Fruit fly (Drosophila melanogaster) whole organism, embryonic: Measurements from ENCODE around the gene Gli.

Experiments used
- CG10267 ChIP-seq: fragments of 200-800 bp; sonication (Bioruptor generic); optimal IDR thresholded peaks from 2 replicates; lab custom pipeline; 2018; ENCODE audit warnings: missing biosample characterization, mild to moderate bottlenecking, missing genetic modification characterization, moderate library complexity
- CG10274 ChIP-seq: fragments of 200-800 bp; sonication (Bioruptor generic); optimal IDR thresholded peaks from 3 replicates; lab custom pipeline; 2017; ENCODE audit warnings: missing biosample characterization, mild to moderate bottlenecking, missing genetic modification characterization
- CG10462 ChIP-seq: fragments of 200-800 bp; sonication (Bioruptor generic); optimal IDR thresholded peaks from 2 replicates; lab custom pipeline; 2016; ENCODE audit warnings: missing biosample characterization, missing genetic modification characterization
- CG10959 ChIP-seq: fragments of 200-800 bp; sonication (Bioruptor generic); IDR thresholded peaks from 2 replicates; pipeline ENCODE4 v1.3.6; 2022; ENCODE audit warnings: missing biosample characterization, missing genetic modification characterization
- CG10979 ChIP-seq: fragments of 200-800 bp; sonication (Bioruptor generic); optimal IDR thresholded peaks from 2 replicates; lab custom pipeline; 2018; ENCODE audit warnings: missing biosample characterization, mild to moderate bottlenecking, missing genetic modification characterization, moderate library complexity
- CG13624 ChIP-seq: fragments of 200-800 bp; sonication (Bioruptor generic); optimal IDR thresholded peaks from 2 replicates; lab custom pipeline; 2016; ENCODE audit warnings: missing biosample characterization, missing genetic modification characterization
- CG14710 ChIP-seq: fragments of 200-800 bp; sonication (Bioruptor generic); optimal IDR thresholded peaks from 3 replicates; lab custom pipeline; 2019; ENCODE audit warnings: missing biosample characterization, mild to moderate bottlenecking, missing genetic modification characterization, moderate library complexity
- CG15479 ChIP-seq: fragments of 200-800 bp; sonication (Bioruptor generic); optimal IDR thresholded peaks from 3 replicates; lab custom pipeline; 2019; ENCODE audit warnings: missing biosample characterization, mild to moderate bottlenecking, missing genetic modification characterization, moderate library complexity
- CG15696 ChIP-seq: fragments of 200-800 bp; sonication (Bioruptor generic); optimal IDR thresholded peaks from 2 replicates; lab custom pipeline; 2019; ENCODE audit warnings: missing biosample characterization, mild to moderate bottlenecking, missing genetic modification characterization, moderate library complexity
- CG17829 ChIP-seq: fragments of 200-800 bp; optimal IDR thresholded peaks from 2 replicates; lab custom pipeline; 2019; ENCODE audit warnings: missing biosample characterization, mild to moderate bottlenecking, missing genetic modification characterization, moderate library complexity
- CG18262 ChIP-seq: fragments of 200-800 bp; optimal IDR thresholded peaks from 3 replicates; lab custom pipeline; 2019; ENCODE audit warnings: missing biosample characterization, mild to moderate bottlenecking, missing genetic modification characterization, moderate library complexity
- CG30431 ChIP-seq: fragments of 200-800 bp; sonication (Bioruptor generic); optimal IDR thresholded peaks from 2 replicates; lab custom pipeline; 2017; ENCODE audit warnings: missing biosample characterization, missing genetic modification characterization
- CG33557 ChIP-seq: fragments of 200-800 bp; sonication (Bioruptor generic); optimal IDR thresholded peaks from 2 replicates; lab custom pipeline; 2019; ENCODE audit warnings: missing biosample characterization, mild to moderate bottlenecking, missing genetic modification characterization, moderate library complexity
- CG34224 ChIP-seq: fragments of 200-800 bp; sonication (Bioruptor generic); IDR thresholded peaks from 3 replicates; pipeline ENCODE4 v1.3.6; 2022; ENCODE audit warnings: missing biosample characterization, missing genetic modification characterization; ENCODE audit not compliant: partially characterized antibody
- CG4820 ChIP-seq: fragments of 200-800 bp; sonication (Bioruptor generic); optimal IDR thresholded peaks from 3 replicates; lab custom pipeline; 2016; ENCODE audit warnings: missing biosample characterization, missing genetic modification characterization
- CG6689 ChIP-seq: fragments of 200-800 bp; sonication (Bioruptor generic); IDR thresholded peaks from 2 replicates; pipeline ENCODE4 v1.3.6; 2022; ENCODE audit warnings: missing biosample characterization, missing genetic modification characterization
- CG7963 ChIP-seq: fragments of 200-800 bp; sonication (Bioruptor generic); IDR thresholded peaks from 3 replicates; pipeline ENCODE4 v1.3.6; 2022; ENCODE audit warnings: missing biosample characterization, missing genetic modification characterization; ENCODE audit not compliant: partially characterized antibody
- CG8089 ChIP-seq: fragments of 200-800 bp; sonication (Bioruptor generic); optimal IDR thresholded peaks from 3 replicates; lab custom pipeline; 2016; ENCODE audit warnings: missing biosample characterization, missing genetic modification characterization
- CG8924 ChIP-seq: fragments of 200-800 bp; optimal IDR thresholded peaks from 3 replicates; lab custom pipeline; 2019; ENCODE audit warnings: missing biosample characterization, mild to moderate bottlenecking, missing genetic modification characterization, moderate library complexity
- CkIIα-i1 ChIP-seq: fragments of 200-800 bp; sonication (Bioruptor generic); IDR thresholded peaks from 2 replicates; pipeline ENCODE4 v1.3.6; 2022; ENCODE audit warnings: missing biosample characterization, missing genetic modification characterization
- Dfd ChIP-seq, 2 experiments: fragments of >200 bp; optimal IDR thresholded peaks; 2 replicates each; lab custom pipeline; 2017; ENCODE audit warnings: missing biosample characterization in 2 of 2, missing genetic modification characterization in 2 of 2
- Elba2 ChIP-seq: fragments of 200-800 bp; sonication (Bioruptor generic); optimal IDR thresholded peaks from 3 replicates; lab custom pipeline; 2016; ENCODE audit warnings: missing biosample characterization, missing genetic modification characterization
- Pdp1 ChIP-seq, 2 experiments: fragments of 200-800 bp; sonication (Bioruptor generic); optimal IDR thresholded peaks; 3 replicates each; lab custom pipeline; 2016; ENCODE audit warnings: missing biosample characterization in 2 of 2, missing genetic modification characterization in 2 of 2, mild to moderate bottlenecking in 1 of 2, moderate library complexity in 1 of 2
- Xbp1 ChIP-seq: fragments of 200-800 bp; sonication (Bioruptor generic); optimal IDR thresholded peaks from 3 replicates; lab custom pipeline; 2016; ENCODE audit warnings: missing biosample characterization, mild to moderate bottlenecking, missing genetic modification characterization
- ac ChIP-seq: fragments of 200-800 bp; sonication (Bioruptor generic); optimal IDR thresholded peaks from 3 replicates; lab custom pipeline; 2017; ENCODE audit warnings: missing biosample characterization, mild to moderate bottlenecking, missing genetic modification characterization
- ara ChIP-seq: fragments of 200-800 bp; sonication (Bioruptor generic); IDR thresholded peaks from 2 replicates; pipeline ENCODE4 v1.3.6; 2022; ENCODE audit warnings: missing biosample characterization, missing genetic modification characterization
- cad ChIP-seq: fragments of >200 bp; optimal IDR thresholded peaks from 2 replicates; lab custom pipeline; 2017; ENCODE audit warnings: missing biosample characterization, missing genetic modification characterization
- cg ChIP-seq: fragments of 200-800 bp; sonication (Bioruptor generic); optimal IDR thresholded peaks from 3 replicates; lab custom pipeline; 2019; ENCODE audit warnings: missing biosample characterization, mild to moderate bottlenecking, missing genetic modification characterization, moderate library complexity
- crp ChIP-seq, 2 experiments: fragments of 200-800 bp; sonication (Bioruptor generic); optimal IDR thresholded peaks; 2 replicates in 1 of 2; 3 replicates in 1 of 2; lab custom pipeline; 2017; ENCODE audit warnings: missing biosample characterization in 2 of 2, missing genetic modification characterization in 2 of 2, mild to moderate bottlenecking in 1 of 2, moderate library complexity in 1 of 2
- da ChIP-seq: fragments of 200-800 bp; sonication (Bioruptor generic); optimal IDR thresholded peaks from 2 replicates; lab custom pipeline; 2016; ENCODE audit warnings: missing biosample characterization, missing genetic modification characterization
- dmrt11E ChIP-seq: fragments of 200-800 bp; sonication (Bioruptor generic); optimal IDR thresholded peaks from 3 replicates; lab custom pipeline; 2018; ENCODE audit warnings: missing biosample characterization, mild to moderate bottlenecking, missing genetic modification characterization, moderate library complexity
- eve ChIP-seq, 2 experiments: fragments of >200 bp; optimal IDR thresholded peaks; 2 replicates each; lab custom pipeline; 2017; ENCODE audit warnings: missing biosample characterization in 2 of 2, missing genetic modification characterization in 2 of 2
- fd102C ChIP-seq: fragments of 200-800 bp; sonication (Bioruptor generic); optimal IDR thresholded peaks from 2 replicates; lab custom pipeline; 2018; ENCODE audit warnings: missing biosample characterization, mild to moderate bottlenecking, missing genetic modification characterization, moderate library complexity
- gem ChIP-seq: fragments of 200-800 bp; sonication (Bioruptor generic); optimal IDR thresholded peaks from 2 replicates; lab custom pipeline; 2019; ENCODE audit warnings: missing biosample characterization, mild to moderate bottlenecking, missing genetic modification characterization, moderate library complexity
- lola ChIP-seq, 3 experiments: fragments of >200 bp in 2 of 3; fragments of 200-800 bp in 1 of 3; sonication (Bioruptor generic) in 1 of 3; optimal IDR thresholded peaks; 2 replicates each; lab custom pipeline; 2017 to 2019; ENCODE audit warnings: missing biosample characterization in 3 of 3, missing genetic modification characterization in 3 of 3, mild to moderate bottlenecking in 1 of 3, moderate library complexity in 1 of 3
- nmo ChIP-seq: fragments of 200-800 bp; sonication (Bioruptor generic); optimal IDR thresholded peaks from 2 replicates; lab custom pipeline; 2018; ENCODE audit warnings: missing biosample characterization, mild to moderate bottlenecking, missing genetic modification characterization, moderate library complexity
- prd ChIP-seq, 3 experiments: fragments of >200 bp in 2 of 3; fragments of 200-800 bp in 1 of 3; sonication (Bioruptor generic) in 1 of 3; optimal IDR thresholded peaks in 2 of 3; IDR thresholded peaks in 1 of 3; 2 replicates in 2 of 3; 3 replicates in 1 of 3; pipeline versions ENCODE4 v1.3.6 to Lab custom; 2017 to 2022; ENCODE audit warnings: missing biosample characterization in 1 of 3, missing genetic modification characterization in 1 of 3
- pros ChIP-seq: fragments of 200-800 bp; sonication (Bioruptor generic); optimal IDR thresholded peaks from 3 replicates; lab custom pipeline; 2019; ENCODE audit warnings: missing biosample characterization, mild to moderate bottlenecking, missing genetic modification characterization, moderate library complexity
- pum ChIP-seq: fragments of 200-800 bp; sonication (Bioruptor generic); optimal IDR thresholded peaks from 2 replicates; lab custom pipeline; 2016; ENCODE audit warnings: missing biosample characterization, missing genetic modification characterization
- sens ChIP-seq: fragments of 200-800 bp; sonication (Bioruptor generic); peaks from one replicate; lab custom pipeline; 2016; ENCODE audit warnings: missing biosample characterization, missing genetic modification characterization
- tll ChIP-seq, 2 experiments: fragments of 200-800 bp in 1 of 2; fragments of >200 bp in 1 of 2; sonication (Bioruptor generic) in 1 of 2; optimal IDR thresholded peaks; 2 replicates each; lab custom pipeline; 2017 to 2019; ENCODE audit warnings: missing biosample characterization in 2 of 2, missing genetic modification characterization in 2 of 2, mild to moderate bottlenecking in 1 of 2, moderate library complexity in 1 of 2
- tna ChIP-seq: fragments of 200-800 bp; sonication (Bioruptor generic); IDR thresholded peaks from 2 replicates; pipeline ENCODE4 v1.3.6; 2022; ENCODE audit warnings: missing biosample characterization, missing genetic modification characterization; ENCODE audit not compliant: partially characterized antibody
- trem ChIP-seq: fragments of 200-800 bp; optimal IDR thresholded peaks from 3 replicates; lab custom pipeline; 2019; ENCODE audit warnings: missing biosample characterization, mild to moderate bottlenecking, missing genetic modification characterization, moderate library complexity
- twi ChIP-seq: fragments of 200-800 bp; optimal IDR thresholded peaks from 2 replicates; lab custom pipeline; 2019; ENCODE audit warnings: missing biosample characterization, mild to moderate bottlenecking, missing genetic modification characterization, moderate library complexity
- zen ChIP-seq: fragments of 200-800 bp; sonication (Bioruptor generic); optimal IDR thresholded peaks from 3 replicates; lab custom pipeline; 2018; ENCODE audit warnings: missing biosample characterization, mild to moderate bottlenecking, missing genetic modification characterization, moderate library complexity
- zf30C ChIP-seq: fragments of 200-800 bp; sonication (Bioruptor generic); optimal IDR thresholded peaks from 3 replicates; lab custom pipeline; 2018; ENCODE audit warnings: missing biosample characterization, mild to moderate bottlenecking, missing genetic modification characterization

The Gli gene

DNA sequence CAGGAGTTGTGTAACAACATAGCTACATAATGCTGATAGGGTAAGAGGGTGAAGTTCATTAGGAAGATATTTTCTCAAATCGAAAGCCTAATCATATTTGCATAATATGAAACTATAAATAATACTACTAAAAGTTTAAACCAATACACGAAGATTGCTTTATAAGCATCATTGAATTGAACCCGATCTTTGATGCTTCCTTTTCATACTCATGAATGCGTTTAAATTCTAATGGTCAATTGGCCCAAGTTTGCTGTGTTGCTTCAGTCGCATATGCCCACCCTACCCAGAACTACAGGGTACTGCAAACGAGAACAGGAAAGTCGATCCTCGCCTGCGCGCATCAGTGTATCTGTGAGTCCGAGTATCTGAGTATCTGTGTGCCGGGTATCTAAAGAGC, 19.0 kb downstream of the Gli start (continued):
- no peak for TF ChIP-seq tna (GFP tag; lab: Robert Waterston, UW)
- TF ChIP-seq CG7963 (GFP tag; lab: Robert Waterston, UW) = no peak
- no peak for TF ChIP-seq Xbp1 (GFP tag; lab: Kevin White, UChicago)
- no peak for TF ChIP-seq CG4820 (GFP tag; lab: Kevin White, UChicago)
- TF ChIP-seq Elba2 (GFP tag; lab: Kevin White, UChicago) = peak; percentile 49
- peak; percentile 26 for TF ChIP-seq cg (GFP tag; lab: Kevin White, UChicago)
- peak; percentile 0 for TF ChIP-seq CG10979
- peak; percentile 44 for TF ChIP-seq CG8924 (tag; lab: Kevin White, UChicago)
- TF ChIP-seq Dfd (GFP tag; optimal IDR thresholded peaks at IDR 0.05; lab: Kevin White, UChicago) = no peak
- peak in 1 of 3 experiments; percentile 57 for TF ChIP-seq lola (GFP tag; optimal IDR thresholded peaks at IDR 0.05; lab: Kevin White, UChicago)
- no peak for TF ChIP-seq CkIIα-i1 (GFP tag; lab: Robert Waterston, UW)
- no peak for TF ChIP-seq CG13624
- TF ChIP-seq CG30431 (GFP tag; lab: Kevin White, UChicago) = no peak
- TF ChIP-seq CG10274 (GFP tag; lab: Kevin White, UChicago) = no peak
- peak; percentile 35 for TF ChIP-seq ac
- TF ChIP-seq CG34224 (GFP tag; lab: Robert Waterston, UW) = no peak
- TF ChIP-seq CG8089 (GFP tag; lab: Kevin White, UChicago) = no peak
- TF ChIP-seq gem (tag; lab: Kevin White, UChicago) = peak; percentile 9
- no peak for TF ChIP-seq Pdp1 (GFP tag; optimal IDR thresholded peaks at IDR 0.05; lab: Kevin White, UChicago)
- TF ChIP-seq fd102C = peak; percentile 68
- no peak for TF ChIP-seq da (GFP tag; lab: Kevin White, UChicago)
- no peak for TF ChIP-seq CG15696
- peak in 1 of 2 experiments; percentile 39 for TF ChIP-seq eve (GFP tag; optimal IDR thresholded peaks at IDR 0.05; lab: Kevin White, UChicago)

DNA sequence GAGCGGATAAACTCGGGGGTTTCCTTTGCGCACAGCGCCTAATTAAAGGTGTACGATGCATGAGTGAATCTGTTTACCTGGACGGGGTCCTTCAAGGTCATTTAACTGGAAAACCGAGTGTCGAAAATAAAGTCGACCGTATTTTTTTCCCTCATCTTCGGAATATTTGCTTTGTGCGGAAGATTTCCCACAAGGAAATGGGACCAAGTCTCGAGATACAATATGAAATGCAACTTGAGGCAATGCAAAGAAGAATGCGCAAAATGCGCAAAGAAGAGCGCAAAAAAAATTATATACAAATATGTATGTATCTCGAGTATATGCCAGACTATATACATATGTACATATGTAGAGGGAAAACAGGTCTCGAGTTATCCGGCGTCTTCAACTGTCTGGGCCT, 19.6 kb downstream of the Gli start:
- TF ChIP-seq pros (GFP tag; lab: Kevin White, UChicago) (peak; percentile 61), cad (peak; percentile 21), tll (GFP tag; optimal IDR thresholded peaks at IDR 0.05; lab: Kevin White, UChicago) (peak in 1 of 2 experiments; percentile 43), twi (tag; lab: Kevin White, UChicago) (peak; percentile 27), CG15479 (GFP tag; lab: Kevin White, UChicago) (peak; percentile 60), zen (tag; lab: Kevin White, UChicago) (peak; percentile 18), zf30C (GFP tag; lab: Kevin White, UChicago) (no peak), dmrt11E (tag; lab: Kevin White, UChicago) (no peak)

DNA sequence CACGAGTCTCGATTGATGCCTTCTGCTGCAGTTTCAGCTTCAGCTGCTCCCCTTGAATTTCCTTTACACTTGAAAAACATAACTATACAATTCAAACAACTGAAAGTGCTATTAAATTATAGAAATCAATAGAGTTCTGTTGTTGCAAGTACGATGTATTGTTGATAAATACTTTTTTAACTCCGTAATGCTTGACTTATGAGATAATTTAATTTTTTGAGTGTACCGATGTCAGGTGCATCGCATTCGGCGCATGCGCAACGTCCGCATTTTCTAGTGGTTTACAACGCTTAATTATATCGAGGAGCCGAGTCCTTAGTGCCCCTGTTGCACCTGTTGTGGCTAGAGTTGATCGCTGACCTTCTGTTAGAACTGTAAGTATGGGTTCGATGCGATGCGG, 21.1 kb downstream of the Gli start:
- TF ChIP-seq CG15696 = peak; percentile 69
- TF ChIP-seq crp (GFP tag; optimal IDR thresholded peaks at IDR 0.05; lab: Kevin White, UChicago) = no peak
- TF ChIP-seq ara (GFP tag; lab: Robert Waterston, UW) = peak; percentile 49
- TF ChIP-seq CG33557 (GFP tag; lab: Kevin White, UChicago) = no peak
- peak; percentile 35 for TF ChIP-seq CG10267 (tag; lab: Kevin White, UChicago)
- TF ChIP-seq CG14710 = peak; percentile 20
- TF ChIP-seq pum = peak; percentile 26
- TF ChIP-seq sens (GFP tag; lab: Kevin White, UChicago) = peak; percentile 94
- TF ChIP-seq CG18262 (tag; lab: Kevin White, UChicago) = peak; percentile 33
- no peak for TF ChIP-seq CG10462
- TF ChIP-seq CG17829 (tag; lab: Kevin White, UChicago) = peak; percentile 10
- TF ChIP-seq CG6689 (GFP tag; lab: Robert Waterston, UW) = peak; percentile 53
- peak in 1 of 3 experiments; percentile 3 for TF ChIP-seq lola (GFP tag; optimal IDR thresholded peaks at IDR 0.05; lab: Kevin White, UChicago)
- peak; percentile 13 for TF ChIP-seq trem (tag; lab: Kevin White, UChicago)
- TF ChIP-seq CG10979 = peak; percentile 34
- peak; percentile 48; the same call in 1 of the 2 replicates for TF ChIP-seq CG10959
- peak; percentile 71 for TF ChIP-seq zf30C (GFP tag; lab: Kevin White, UChicago)
- TF ChIP-seq nmo = peak; percentile 6
- no peak for TF ChIP-seq prd (optimal IDR thresholded peaks at IDR 0.05; lab: Kevin White, UChicago)
- TF ChIP-seq prd (GFP tag; IDR thresholded peaks at IDR 0.05; lab: Robert Waterston, UW) = peak; percentile 70; the same call in 2 of the 3 replicates
